Worm (Caenorhabditis elegans) whole organism, L4 larva: ENCODE measurements around the gene C36E6.8.

Source experiments
- D1046.2 ChIP-seq: fragments of 200-800 bp; sonication (Bioruptor generic); IDR thresholded peaks from 2 replicates; pipeline ENCODE4 v1.3.6; 2022; ENCODE audit warnings: missing genetic modification characterization, missing compliant biosample characterization
- F10B5.3 ChIP-seq: sonication (generic microtip); optimal IDR thresholded peaks from 2 replicates; lab custom pipeline; 2016; ENCODE audit warnings: mild to moderate bottlenecking, missing genetic modification characterization, missing compliant biosample characterization
- F26F4.8 ChIP-seq: fragments of 200-800 bp; sonication (Bioruptor generic); conservative IDR thresholded peaks from 2 replicates; pipeline ENCODE4 v1.3.6; 2022; ENCODE audit warnings: missing genetic modification characterization, missing compliant biosample characterization
- F37D6.2 ChIP-seq: sonication (generic microtip); optimal IDR thresholded peaks from 2 replicates; lab custom pipeline; 2016; ENCODE audit warnings: mild to moderate bottlenecking, missing genetic modification characterization, missing compliant biosample characterization
- F49E8.2 ChIP-seq: sonication (generic microtip); optimal IDR thresholded peaks from 2 replicates; lab custom pipeline; 2016; ENCODE audit warnings: missing compliant biosample characterization, mild to moderate bottlenecking, missing genetic modification characterization, borderline replicate concordance
- Y48G9A.11 ChIP-seq: fragments of 200-800 bp; sonication (Bioruptor generic); IDR thresholded peaks from 2 replicates; pipeline ENCODE4 v1.3.6; 2022; ENCODE audit warnings: missing genetic modification reagents, missing genetic modification characterization, missing compliant biosample characterization
- aly-2 ChIP-seq: sonication (generic microtip); optimal IDR thresholded peaks from 2 replicates; lab custom pipeline; 2018; ENCODE audit warnings: missing biosample characterization, missing genetic modification characterization
- ama-1 ChIP-seq: fragments of 150-350 bp; optimal IDR thresholded peaks from 2 replicates; lab custom pipeline; 2014; ENCODE audit warnings: inconsistent platforms, mixed read lengths
- attf-4 ChIP-seq: sonication (generic microtip); optimal IDR thresholded peaks from 3 replicates; lab custom pipeline; 2017; ENCODE audit warnings: missing biosample characterization, missing genetic modification characterization
- ceh-20 ChIP-seq: fragments of 200-800 bp; sonication (Bioruptor generic); IDR thresholded peaks from 2 replicates; pipeline ENCODE4 v1.3.6; 2022; ENCODE audit warnings: missing genetic modification reagents, missing genetic modification characterization, missing compliant biosample characterization
- ceh-62 ChIP-seq: sonication (generic microtip); optimal IDR thresholded peaks from 2 replicates; lab custom pipeline; 2017; ENCODE audit warnings: missing biosample characterization, missing genetic modification characterization
- daf-12 ChIP-seq: fragments of 150-350 bp; optimal IDR thresholded peaks from 2 replicates; lab custom pipeline; 2014; ENCODE audit warnings: missing biosample characterization, missing genetic modification reagents, missing genetic modification characterization
- daf-19 ChIP-seq: fragments of 200-800 bp; sonication (Bioruptor generic); conservative IDR thresholded peaks from 2 replicates; pipeline ENCODE4 v1.3.6; 2022; ENCODE audit warnings: missing genetic modification characterization, missing compliant biosample characterization
- dmd-6 ChIP-seq: fragments of 200-800 bp; sonication (Bioruptor generic); IDR thresholded peaks from 2 replicates; pipeline ENCODE4 v1.3.6; 2022; ENCODE audit warnings: missing genetic modification reagents, missing genetic modification characterization, missing compliant biosample characterization
- dpl-1 ChIP-seq: fragments of 150-350 bp; optimal IDR thresholded peaks from 2 replicates; lab custom pipeline; 2014; ENCODE audit warnings: missing biosample characterization, missing genetic modification reagents, missing genetic modification characterization
- dve-1 ChIP-seq: sonication (generic microtip); optimal IDR thresholded peaks from 2 replicates; lab custom pipeline; 2017; ENCODE audit warnings: antibody characterized with exemption, mild to moderate bottlenecking, missing genetic modification characterization, missing compliant biosample characterization; ENCODE audit not compliant: insufficient read depth
- hlh-11 ChIP-seq: fragments of 200-800 bp; sonication (Bioruptor generic); optimal IDR thresholded peaks from 2 replicates; lab custom pipeline; 2018; ENCODE audit warnings: mild to moderate bottlenecking, missing genetic modification characterization, missing compliant biosample characterization
- hlh-30 ChIP-seq: sonication (generic microtip); optimal IDR thresholded peaks from 2 replicates; lab custom pipeline; 2017; ENCODE audit warnings: antibody characterized with exemption, mild to moderate bottlenecking, missing genetic modification characterization, missing compliant biosample characterization; ENCODE audit not compliant: insufficient read depth
- lin-39 ChIP-seq: fragments of 150-350 bp; optimal IDR thresholded peaks from 2 replicates; lab custom pipeline; 2014; ENCODE audit warnings: missing biosample characterization, missing genetic modification reagents, missing genetic modification characterization
- lsy-2 ChIP-seq, 2 experiments: fragments of 150-350 bp in 1 of 2; sonication (generic microtip) in 1 of 2; optimal IDR thresholded peaks; 2 replicates each; lab custom pipeline; 2014 to 2017; ENCODE audit warnings: missing biosample characterization in 2 of 2, missing genetic modification characterization in 2 of 2
- mdl-1 ChIP-seq, 2 experiments: fragments of 150-350 bp in 1 of 2; sonication (generic microtip) in 1 of 2; optimal IDR thresholded peaks; 2 replicates each; lab custom pipeline; 2014 to 2017; ENCODE audit warnings: missing biosample characterization in 2 of 2, missing genetic modification characterization in 2 of 2
- mep-1 ChIP-seq: fragments of 150-350 bp; sonication (generic microtip); optimal IDR thresholded peaks from 3 replicates; lab custom pipeline; 2014; ENCODE audit warnings: missing biosample characterization, missing genetic modification characterization
- nhr-10 ChIP-seq: fragments of 150-350 bp; optimal IDR thresholded peaks from 2 replicates; lab custom pipeline; 2014; ENCODE audit warnings: missing biosample characterization, missing genetic modification characterization
- nhr-102 ChIP-seq: sonication (generic microtip); optimal IDR thresholded peaks from 2 replicates; lab custom pipeline; 2016; ENCODE audit warnings: mild to moderate bottlenecking, missing genetic modification characterization, moderate library complexity, missing compliant biosample characterization
- nhr-11 ChIP-seq: fragments of 150-350 bp; optimal IDR thresholded peaks from 2 replicates; lab custom pipeline; 2014; ENCODE audit warnings: missing biosample characterization, missing genetic modification characterization
- nhr-25 ChIP-seq: sonication (generic microtip); optimal IDR thresholded peaks from 2 replicates; lab custom pipeline; 2017; ENCODE audit warnings: missing genetic modification characterization, mild to moderate bottlenecking, missing compliant biosample characterization, antibody characterized with exemption, moderate library complexity, borderline replicate concordance; ENCODE audit not compliant: insufficient read depth
- nhr-28 ChIP-seq: fragments of 150-350 bp; optimal IDR thresholded peaks from 2 replicates; lab custom pipeline; 2014; ENCODE audit warnings: missing biosample characterization, missing genetic modification characterization
- nhr-41 ChIP-seq: fragments of 200-800 bp; sonication (Bioruptor generic); IDR thresholded peaks from 2 replicates; pipeline ENCODE4 v1.3.6; 2022; ENCODE audit warnings: missing genetic modification reagents, missing genetic modification characterization, missing compliant biosample characterization
- nhr-76 ChIP-seq: fragments of 150-350 bp; optimal IDR thresholded peaks from 2 replicates; lab custom pipeline; 2014; ENCODE audit warnings: missing biosample characterization, missing genetic modification characterization
- pha-4 ChIP-seq, 2 experiments: fragments of 150-350 bp in 1 of 2; fragments of 200-800 bp in 1 of 2; sonication (Bioruptor generic) in 1 of 2; IDR thresholded peaks in 1 of 2; optimal IDR thresholded peaks in 1 of 2; 2 replicates each; pipeline versions ENCODE4 v1.3.6 to Lab custom; 2014 to 2022; ENCODE audit warnings: missing genetic modification characterization in 2 of 2, missing genetic modification reagents in 2 of 2, missing biosample characterization in 1 of 2, missing compliant biosample characterization in 1 of 2
- snpc-4 ChIP-seq: fragments of 150-350 bp; optimal IDR thresholded peaks from 2 replicates; lab custom pipeline; 2014; ENCODE audit warnings: missing biosample characterization, missing genetic modification characterization
- spr-1 ChIP-seq: sonication (generic microtip); optimal IDR thresholded peaks from 2 replicates; lab custom pipeline; 2016; ENCODE audit warnings: mild to moderate bottlenecking, missing genetic modification characterization, missing compliant biosample characterization
- spr-3 ChIP-seq: fragments of 200-800 bp; sonication (Bioruptor generic); optimal IDR thresholded peaks from 2 replicates; lab custom pipeline; 2018; ENCODE audit warnings: mild to moderate bottlenecking, missing genetic modification characterization, missing compliant biosample characterization
- tra-1 ChIP-seq: fragments of 200-800 bp; sonication (Bioruptor generic); IDR thresholded peaks from 2 replicates; pipeline ENCODE4 v1.3.6; 2022; ENCODE audit warnings: missing genetic modification reagents, missing genetic modification characterization, missing compliant biosample characterization
- unc-62 ChIP-seq, 3 experiments: fragments of 150-350 bp in 1 of 3; sonication (generic microtip); optimal IDR thresholded peaks in 2 of 3; peaks in 1 of 3; 1 replicate in 1 of 3; 2 replicates in 2 of 3; lab custom pipeline; 2014 to 2017; ENCODE audit warnings: missing biosample characterization in 3 of 3, missing genetic modification characterization in 3 of 3, missing genetic modification reagents in 3 of 3, missing genotype in 1 of 3
- vab-7 ChIP-seq: fragments of 200-800 bp; sonication (Bioruptor generic); IDR thresholded peaks from 2 replicates; pipeline ENCODE4 v1.3.6; 2022; ENCODE audit warnings: missing genetic modification reagents, missing genetic modification characterization, missing compliant biosample characterization
- zip-11 ChIP-seq: fragments of 200-800 bp; sonication (Bioruptor generic); IDR thresholded peaks from 2 replicates; pipeline ENCODE4 v1.3.6; 2022; ENCODE audit warnings: missing genetic modification characterization, missing compliant biosample characterization
- ztf-11 ChIP-seq: fragments of 150-350 bp; optimal IDR thresholded peaks from 2 replicates; lab custom pipeline; 2014; ENCODE audit warnings: missing biosample characterization, missing genetic modification characterization

The C36E6.8 gene

DNA sequence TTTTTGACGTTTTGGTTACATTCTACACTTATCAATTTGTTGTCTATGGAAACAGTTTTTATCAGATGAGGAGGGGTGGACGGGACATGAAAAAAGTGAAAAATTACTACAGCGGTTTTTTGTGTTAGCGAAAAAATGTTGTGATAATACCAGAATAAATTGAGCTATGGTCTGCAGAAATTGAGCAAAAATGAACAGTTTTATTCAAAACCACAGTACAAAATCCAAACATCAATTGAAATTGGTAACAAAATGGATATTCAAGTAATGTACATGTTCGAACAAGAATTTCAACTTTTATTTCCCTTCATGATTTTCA, 13.9 kb upstream of the C36E6.8 start:
- TF ChIP-seq unc-62 (GFP tag; optimal IDR thresholded peaks at IDR 0.05 in 1 of 2; lab: Kevin White, UChicago) = peak in 1 of 2 experiments; percentile 98
- no peak for TF ChIP-seq unc-62 (tag; optimal IDR thresholded peaks at IDR 0.05; lab: Kevin White, UChicago)
- TF ChIP-seq spr-1 (tag; lab: Kevin White, UChicago) = no peak
- TF ChIP-seq, all 104 proteins: peak for 1

DNA sequence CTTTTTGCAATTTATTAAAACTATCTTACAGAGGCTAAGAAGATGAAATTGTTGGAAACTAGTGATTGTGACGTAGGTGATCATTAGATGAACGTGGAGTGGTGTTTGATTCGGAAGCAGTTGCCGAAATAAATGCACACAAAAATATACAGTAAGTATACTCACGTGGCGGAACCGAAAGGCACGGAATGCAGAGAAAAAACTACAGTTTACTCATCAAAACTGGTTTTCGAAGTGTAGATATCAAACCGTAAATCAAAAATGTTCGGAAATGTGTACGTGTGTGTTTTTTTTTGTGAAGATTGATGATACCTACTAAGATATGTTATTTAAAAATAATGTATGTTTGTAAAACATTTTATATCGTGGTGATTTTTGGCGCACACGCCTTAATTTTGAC, 11.8 kb upstream of the C36E6.8 start:
- TF ChIP-seq nhr-25 (tag; lab: Kevin White, UChicago) (peak; percentile 11), nhr-28 (tag; lab: Kevin White, UChicago) (peak; percentile 17), ceh-20 (GFP tag; lab: Robert Waterston, UW) (peak; percentile 45; the same call in 1 of the 2 replicates), nhr-11 (tag; lab: Kevin White, UChicago) (no peak)

DNA sequence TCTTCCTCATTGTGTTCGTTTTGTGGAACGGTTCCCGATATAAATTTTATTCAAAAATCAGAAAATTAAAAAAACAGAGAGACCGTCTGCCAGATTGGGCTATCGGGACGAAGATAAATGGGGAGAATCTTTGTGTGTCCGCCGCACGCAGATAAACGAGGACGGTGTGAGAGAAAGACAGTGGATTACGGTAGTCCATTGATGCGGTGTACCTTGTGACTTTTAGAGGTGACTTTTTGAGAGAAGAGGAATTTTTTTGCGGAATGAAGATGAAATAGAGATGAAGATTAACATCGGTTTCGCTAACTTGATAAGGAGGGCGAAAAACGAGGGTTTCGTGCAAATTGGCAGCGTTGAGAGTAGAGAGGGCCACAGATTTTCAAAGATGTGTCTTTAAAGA, 10.7 kb upstream of the C36E6.8 start:
- TF ChIP-seq nhr-10 (tag; lab: Kevin White, UChicago) (no peak), F49E8.2 (tag; lab: Kevin White, UChicago) (no peak), dmd-6 (no peak), ama-1 (lab: Kevin White, UChicago) (no peak), D1046.2 (no peak), hlh-11 (peak; percentile 61), F10B5.3 (tag; lab: Kevin White, UChicago) (no peak), attf-4 (tag; lab: Kevin White, UChicago) (no peak), nhr-76 (tag; lab: Kevin White, UChicago) (no peak), nhr-25 (tag; lab: Kevin White, UChicago) (no peak), lin-39 (tag; lab: Kevin White, UChicago) (no peak), hlh-30 (tag; lab: Kevin White, UChicago) (peak; percentile 62), unc-62 (GFP tag; optimal IDR thresholded peaks at IDR 0.05 in 1 of 2; lab: Kevin White, UChicago) (peak in 1 of 2 experiments; percentile 98), unc-62 (tag; optimal IDR thresholded peaks at IDR 0.05; lab: Kevin White, UChicago) (no peak), dpl-1 (GFP tag; lab: Kevin White, UChicago) (no peak), dve-1 (tag; lab: Kevin White, UChicago) (no peak), spr-3 (no peak), nhr-28 (tag; lab: Kevin White, UChicago) (peak; percentile 70), F37D6.2 (tag; lab: Kevin White, UChicago) (no peak), F26F4.8 (GFP tag; lab: Robert Waterston, UW) (no peak), pha-4 (GFP tag; IDR thresholded peaks at IDR 0.05; lab: Robert Waterston, UW) (no peak), pha-4 (tag; optimal IDR thresholded peaks at IDR 0.05; lab: Kevin White, UChicago) (no peak), tra-1 (no peak), nhr-102 (no peak), daf-12 (no peak), vab-7 (GFP tag; lab: Robert Waterston, UW) (no peak), nhr-11 (tag; lab: Kevin White, UChicago) (no peak), ztf-11 (no peak), daf-19 (GFP tag; lab: Robert Waterston, UW) (no peak), lsy-2 (tag; optimal IDR thresholded peaks at IDR 0.05; lab: Kevin White, UChicago) (peak in 1 of 2 experiments; percentile 79), mep-1 (peak; percentile 43), zip-11 (no peak), mdl-1 (tag; optimal IDR thresholded peaks at IDR 0.05; lab: Kevin White, UChicago) (peak in 1 of 2 experiments; percentile 11), aly-2 (no peak), nhr-41 (GFP tag; lab: Robert Waterston, UW) (no peak), snpc-4 (tag; lab: Kevin White, UChicago) (no peak), ceh-62 (no peak), Y48G9A.11 (GFP tag; lab: Robert Waterston, UW) (no peak)
